Fruit fly (Drosophila melanogaster) whole organism, wandering third instar larva: ENCODE data around the gene SC35.

Source experiments
- Abd-B ChIP-seq: fragments of >200 bp; optimal IDR thresholded peaks from 2 replicates; lab custom pipeline; 2017; ENCODE audit warnings: missing biosample characterization, missing genetic modification characterization
- CG32264 ChIP-seq: fragments of 200-800 bp; sonication (Bioruptor generic); optimal IDR thresholded peaks from 2 replicates; lab custom pipeline; 2016; ENCODE audit warnings: missing biosample characterization, missing genetic modification characterization
- CG9705 ChIP-seq: fragments of 200-800 bp; sonication (Bioruptor generic); optimal IDR thresholded peaks from 2 replicates; lab custom pipeline; 2018; ENCODE audit warnings: missing biosample characterization, mild to moderate bottlenecking, missing genetic modification characterization
- Dfd ChIP-seq: fragments of >200 bp; optimal IDR thresholded peaks from 2 replicates; lab custom pipeline; 2017; ENCODE audit warnings: missing biosample characterization, missing genetic modification characterization
- Dif ChIP-seq: fragments of 200-275, 200-300 bp; sonication (Bioruptor generic); optimal IDR thresholded peaks from 2 replicates; lab custom pipeline; 2018; ENCODE audit warnings: missing biosample characterization, missing genetic modification characterization; ENCODE audit not compliant: partially characterized antibody
- GATAd ChIP-seq: sonication (Bioruptor generic); optimal IDR thresholded peaks from 2 replicates; lab custom pipeline; 2016; ENCODE audit warnings: missing biosample characterization, missing genetic modification characterization
- HLH106 ChIP-seq: fragments of 200-800 bp; optimal IDR thresholded peaks from 3 replicates; lab custom pipeline; 2019; ENCODE audit warnings: missing biosample characterization, mild to moderate bottlenecking, missing genetic modification characterization, moderate library complexity
- Hnf4 ChIP-seq: fragments of 200-800 bp; sonication (Bioruptor generic); optimal IDR thresholded peaks from 2 replicates; lab custom pipeline; 2016; ENCODE audit warnings: missing biosample characterization, mild to moderate bottlenecking, missing genetic modification characterization
- Hr78 ChIP-seq: fragments of >200 bp; optimal IDR thresholded peaks from 2 replicates; lab custom pipeline; 2017; ENCODE audit warnings: missing biosample characterization, missing genetic modification characterization
- Hr83 ChIP-seq: fragments of 200-300 bp; sonication (Bioruptor generic); optimal IDR thresholded peaks from 2 replicates; lab custom pipeline; 2016; ENCODE audit warnings: missing biosample characterization, mild to moderate bottlenecking, missing genetic modification characterization, moderate library complexity; ENCODE audit not compliant: poor library complexity, severe bottlenecking
- Jra ChIP-seq: sonication (Bioruptor generic); optimal IDR thresholded peaks from 2 replicates; lab custom pipeline; 2016; ENCODE audit warnings: missing biosample characterization, missing genetic modification characterization
- Mio ChIP-seq: sonication (Bioruptor generic); optimal IDR thresholded peaks from 2 replicates; lab custom pipeline; 2016; ENCODE audit warnings: missing biosample characterization, missing genetic modification characterization
- Myc ChIP-seq: fragments of >200 bp; optimal IDR thresholded peaks from 2 replicates; lab custom pipeline; 2017
- N ChIP-seq: fragments of >200 bp; optimal IDR thresholded peaks from 2 replicates; lab custom pipeline; 2018; ENCODE audit warnings: missing biosample characterization, missing external identifiers, missing genetic modification characterization
- OdsH ChIP-seq: fragments of 200-800 bp; sonication (Bioruptor generic); optimal IDR thresholded peaks from 2 replicates; lab custom pipeline; 2016; ENCODE audit warnings: missing biosample characterization, mild to moderate bottlenecking, missing genetic modification characterization
- Rel ChIP-seq, 2 experiments: fragments of 200-800 bp; sonication (Bioruptor generic) in 1 of 2; optimal IDR thresholded peaks; 2 replicates in 1 of 2; 3 replicates in 1 of 2; lab custom pipeline; 2016 to 2019; ENCODE audit warnings: mild to moderate bottlenecking in 2 of 2, missing biosample characterization in 2 of 2, missing genetic modification characterization in 2 of 2, moderate library complexity in 1 of 2
- Sp1 ChIP-seq: fragments of 200-800 bp; sonication (Bioruptor generic); optimal IDR thresholded peaks from 3 replicates; lab custom pipeline; 2019; ENCODE audit warnings: missing biosample characterization, mild to moderate bottlenecking, missing genetic modification characterization, moderate library complexity
- br ChIP-seq: fragments of 200-800 bp; sonication (Bioruptor generic); optimal IDR thresholded peaks from 2 replicates; lab custom pipeline; 2016; ENCODE audit warnings: missing biosample characterization, missing genetic modification characterization
- dl ChIP-seq, 2 experiments: fragments of 175-275, 200-275 bp in 1 of 2; fragments of 200-275 bp in 1 of 2; sonication (Bioruptor generic); optimal IDR thresholded peaks; lab custom pipeline; 2018; ENCODE audit warnings: mild to moderate bottlenecking in 2 of 2, missing biosample characterization in 2 of 2, missing genetic modification characterization in 2 of 2, moderate library complexity in 2 of 2; ENCODE audit not compliant: partially characterized antibody in 2 of 2, insufficient read depth in 1 of 2
- dsf ChIP-seq: sonication (Bioruptor generic); optimal IDR thresholded peaks from 2 replicates; lab custom pipeline; 2016; ENCODE audit warnings: missing biosample characterization, missing genetic modification characterization, borderline replicate concordance
- ey ChIP-seq: fragments of 200-800 bp; sonication (Bioruptor generic); optimal IDR thresholded peaks from 2 replicates; lab custom pipeline; 2016; ENCODE audit warnings: missing biosample characterization, missing genetic modification characterization
- foxo ChIP-seq, 2 experiments: fragments of 200-800 bp; sonication (Bioruptor generic); optimal IDR thresholded peaks; 2 replicates in 1 of 2; 3 replicates in 1 of 2; lab custom pipeline; 2016 to 2017; ENCODE audit warnings: missing biosample characterization in 2 of 2, missing genetic modification characterization in 2 of 2
- fru ChIP-seq: fragments of 200-800 bp; sonication (Bioruptor generic); optimal IDR thresholded peaks from 3 replicates; lab custom pipeline; 2016; ENCODE audit warnings: missing biosample characterization, mild to moderate bottlenecking, missing genetic modification characterization
- h ChIP-seq: fragments of 200-800 bp; sonication (Bioruptor generic); optimal IDR thresholded peaks from 3 replicates; lab custom pipeline; 2016; ENCODE audit warnings: missing biosample characterization, mild to moderate bottlenecking, missing genetic modification characterization
- jim ChIP-seq: fragments of 175-275, 200-325 bp; sonication (Bioruptor generic); optimal IDR thresholded peaks from 2 replicates; lab custom pipeline; 2016; ENCODE audit warnings: missing biosample characterization, mild to moderate bottlenecking, missing genetic modification characterization
- psq ChIP-seq: fragments of 200-800 bp; sonication (Bioruptor generic); optimal IDR thresholded peaks from 3 replicates; lab custom pipeline; 2017; ENCODE audit warnings: missing biosample characterization, mild to moderate bottlenecking, missing genetic modification characterization, moderate library complexity
- sage ChIP-seq: fragments of 200-800 bp; sonication (Bioruptor generic); optimal IDR thresholded peaks from 2 replicates; lab custom pipeline; 2016; ENCODE audit warnings: missing biosample characterization, mild to moderate bottlenecking, missing genetic modification characterization
- sv ChIP-seq: fragments of 200-800 bp; sonication (Bioruptor generic); optimal IDR thresholded peaks from 3 replicates; lab custom pipeline; 2016; ENCODE audit warnings: missing biosample characterization, missing genetic modification characterization
- usp ChIP-seq: fragments of >200 bp; optimal IDR thresholded peaks from 2 replicates; lab custom pipeline; 2017; ENCODE audit warnings: missing biosample characterization, missing genetic modification characterization
- woc ChIP-seq: sonication (Bioruptor generic); optimal IDR thresholded peaks from 2 replicates; lab custom pipeline; 2016; ENCODE audit warnings: missing biosample characterization, mild to moderate bottlenecking, missing genetic modification characterization

Gene SC35

dm6 chr2L:12474212-12474891, 39.9 kb upstream of the SC35 start:
- TF ChIP-seq h (GFP tag; lab: Kevin White, UChicago) = peak; percentile 5
- no peak for TF ChIP-seq Rel (GFP tag; optimal IDR thresholded peaks at IDR 0.05; lab: Kevin White, UChicago)
- TF ChIP-seq Rel (tag; optimal IDR thresholded peaks at IDR 0.05; lab: Kevin White, UChicago) = peak; percentile 40
- TF ChIP-seq Sp1 (GFP tag; lab: Kevin White, UChicago) = peak; percentile 3
- peak; percentile 17 for TF ChIP-seq br
- TF ChIP-seq Hr83 (GFP tag; lab: Kevin White, UChicago) = no peak
- no peak for TF ChIP-seq usp (GFP tag; lab: Kevin White, UChicago)
- peak; percentile 13 for TF ChIP-seq Hnf4 (GFP tag; lab: Kevin White, UChicago)

- TF ChIP-seq h (GFP tag; lab: Kevin White, UChicago) (no peak), woc (GFP tag; lab: Kevin White, UChicago) (no peak), fru (GFP tag; lab: Kevin White, UChicago) (no peak), HLH106 (tag; lab: Kevin White, UChicago) (no peak), jim (no peak), Abd-B (GFP tag; lab: Kevin White, UChicago) (no peak), Hnf4 (GFP tag; lab: Kevin White, UChicago) (no peak), foxo (GFP tag; optimal IDR thresholded peaks at IDR 0.05; lab: Kevin White, UChicago) (no peak), Mio (GFP tag; lab: Kevin White, UChicago) (no peak), dl (GFP tag; optimal IDR thresholded peaks at IDR 0.05; lab: Kevin White, UChicago; ENCODE audit: insufficient read depth in 1 of 2, partially characterized antibody in 2 of 2) (no peak), br (no peak), OdsH (no peak), Sp1 (GFP tag; lab: Kevin White, UChicago) (no peak), N (GFP tag; lab: Kevin White, UChicago) (no peak), Hr78 (no peak), sage (GFP tag; lab: Kevin White, UChicago) (no peak), Jra (GFP tag; lab: Kevin White, UChicago) (no peak), Dfd (GFP tag; lab: Kevin White, UChicago) (no peak), GATAd (GFP tag; lab: Kevin White, UChicago) (no peak), CG9705 (GFP tag; lab: Kevin White, UChicago) (no peak)
Observed at dm6 chr2L:12473583-12473982, 39.1 kb upstream of the SC35 start.

dm6 chr2L:12472988-12473387, 38.5 kb upstream of the SC35 start:
- TF ChIP-seq OdsH (no peak), CG32264 (GFP tag; lab: Kevin White, UChicago) (no peak), dsf (GFP tag; lab: Kevin White, UChicago) (no peak), Hr78 (no peak), woc (GFP tag; lab: Kevin White, UChicago) (no peak)

DNA sequence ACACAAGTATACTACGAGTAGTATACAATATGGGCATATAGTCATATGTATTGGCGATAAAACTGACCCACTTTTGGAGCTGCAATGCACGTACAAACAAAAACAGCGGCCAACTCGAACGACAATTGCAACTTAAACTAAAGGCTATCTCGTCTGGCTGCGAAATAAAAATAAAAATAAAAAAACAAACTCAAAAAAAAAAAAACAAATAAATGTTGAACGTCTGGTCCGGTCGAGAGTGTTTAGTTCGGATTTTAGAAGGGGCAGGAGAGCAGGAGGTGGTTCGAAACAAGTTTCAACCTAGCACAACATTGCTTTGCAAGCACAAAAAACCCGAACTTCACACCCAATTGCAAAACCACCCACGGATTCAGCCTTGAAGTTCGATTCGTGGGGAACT, 37.5 kb upstream of the SC35 start:
- TF ChIP-seq br (no peak), psq (no peak), Hr78 (no peak), sv (GFP tag; lab: Kevin White, UChicago) (no peak), Myc (lab: Kevin White, UChicago) (no peak), ey (GFP tag; lab: Kevin White, UChicago) (no peak), foxo (GFP tag; optimal IDR thresholded peaks at IDR 0.05; lab: Kevin White, UChicago) (no peak)

dm6 chr2L:12469235-12469634, 34.8 kb upstream of the SC35 start:
- TF ChIP-seq fru (GFP tag; lab: Kevin White, UChicago) = no peak
- peak; percentile 59 for TF ChIP-seq h (GFP tag; lab: Kevin White, UChicago)

DNA sequence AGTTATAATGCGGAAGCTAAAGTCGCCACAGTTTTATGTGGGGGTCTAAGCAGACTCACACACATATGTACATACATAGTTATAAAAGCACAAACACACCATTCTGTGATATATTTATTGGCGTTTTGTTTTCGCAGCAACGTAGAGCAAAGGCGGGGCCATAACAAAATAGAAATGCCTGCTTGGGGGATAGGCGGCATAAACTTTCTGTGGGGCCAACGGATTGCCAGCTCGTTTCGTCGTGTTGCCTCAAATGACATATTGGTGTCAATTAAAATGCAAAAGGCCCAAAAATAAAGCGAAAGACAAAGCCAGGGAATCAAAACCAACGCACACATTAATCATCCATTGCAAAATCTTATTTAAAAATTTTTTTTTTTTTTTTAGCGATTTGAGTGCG, 34.3 kb upstream of the SC35 start:
- no peak for TF ChIP-seq Dif (GFP tag; lab: Kevin White, UChicago)
- no peak for TF ChIP-seq Myc (lab: Kevin White, UChicago)
- no peak for TF ChIP-seq ey (GFP tag; lab: Kevin White, UChicago)
- no peak for TF ChIP-seq sage (GFP tag; lab: Kevin White, UChicago)
- TF ChIP-seq Hnf4 (GFP tag; lab: Kevin White, UChicago) = no peak
- no peak for TF ChIP-seq psq
- TF ChIP-seq dl (GFP tag; optimal IDR thresholded peaks at IDR 0.05; lab: Kevin White, UChicago; ENCODE audit: insufficient read depth in 1 of 2, partially characterized antibody in 2 of 2) = no peak
- TF ChIP-seq OdsH = no peak
- no peak for TF ChIP-seq HLH106 (tag; lab: Kevin White, UChicago)
